Fruit fly (Drosophila melanogaster) S2 (cell line): ENCODE measurements around the gene alpha-Est8.

ENCODE experiments used
- CG8478 ChIP-seq: fragments of >200 bp; optimal IDR thresholded peaks from 2 replicates; lab custom pipeline; 2018
- CTCF ChIP-seq, 2 experiments: fragments of >200 bp; optimal IDR thresholded peaks; 2 replicates each; lab custom pipeline; 2018

DNA sequence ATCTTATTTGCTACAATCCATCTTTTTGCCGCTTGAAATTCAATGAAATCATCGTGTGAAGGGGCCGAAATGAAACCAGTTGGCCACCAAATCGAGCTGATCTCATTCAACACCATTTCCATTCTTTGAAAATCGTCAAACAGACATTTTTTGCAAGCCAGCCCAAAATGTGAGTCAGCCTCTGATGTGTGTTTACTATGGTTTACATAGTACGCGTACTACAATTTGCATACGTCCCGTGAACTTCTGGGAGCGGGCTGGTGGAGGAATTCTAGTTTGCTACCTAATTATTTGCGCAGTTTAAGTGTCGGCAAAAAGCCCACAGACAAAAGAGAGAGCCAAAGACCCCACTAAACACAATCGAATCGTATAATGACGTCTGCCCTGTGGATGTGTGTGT is 12.3 kb downstream of the alpha-Est8 start:
- TF ChIP-seq CG8478 (lab: Kevin White, UChicago) (no peak), CTCF (optimal IDR thresholded peaks at IDR 0.05; lab: Kevin White, UChicago) (no peak)
